Worm (Caenorhabditis elegans) whole organism, early embryonic: ENCODE measurements around the gene irg-4.
"Not testable (repeated sequence)": the region's sequence is repeated elsewhere in the genome, so short reads cannot be mapped to it uniquely, and the experiment has no call there.

Experiments used
- B0310.2 ChIP-seq: sonication (generic microtip); optimal IDR thresholded peaks from 2 replicates; lab custom pipeline; 2016; ENCODE audit warnings: mild to moderate bottlenecking, missing genetic modification characterization, missing compliant biosample characterization
- F13C5.2 ChIP-seq: sonication (generic microtip); optimal IDR thresholded peaks from 2 replicates; lab custom pipeline; 2017; ENCODE audit warnings: mild to moderate bottlenecking, missing genetic modification characterization, inconsistent platforms, missing compliant biosample characterization
- aly-1 ChIP-seq: sonication (generic microtip); optimal IDR thresholded peaks from 2 replicates; lab custom pipeline; 2016; ENCODE audit warnings: missing genetic modification characterization, missing compliant biosample characterization
- ama-1 ChIP-seq: fragments of 150-350 bp; optimal IDR thresholded peaks from 2 replicates; lab custom pipeline; 2014
- ceh-13 ChIP-seq: fragments of 200-800 bp; sonication (Bioruptor generic); optimal IDR thresholded peaks from 2 replicates; lab custom pipeline; 2018; ENCODE audit warnings: mild to moderate bottlenecking, missing genetic modification characterization, missing compliant biosample characterization
- ceh-36 ChIP-seq: sonication (generic microtip); optimal IDR thresholded peaks from 2 replicates; lab custom pipeline; 2016; ENCODE audit warnings: missing genetic modification characterization, inconsistent platforms, missing compliant biosample characterization
- ets-7 ChIP-seq: sonication (generic microtip); optimal IDR thresholded peaks from 2 replicates; lab custom pipeline; 2016; ENCODE audit warnings: missing genotype, missing genetic modification characterization, missing compliant biosample characterization
- flt-1 ChIP-seq: fragments of 200-800 bp; sonication (Bioruptor generic); IDR thresholded peaks from 2 replicates; pipeline ENCODE4 v1.3.6; 2022; ENCODE audit warnings: missing genetic modification characterization, missing compliant biosample characterization
- hmbx-1 ChIP-seq: sonication (generic microtip); optimal IDR thresholded peaks from 2 replicates; lab custom pipeline; 2016; ENCODE audit warnings: mild to moderate bottlenecking, missing genetic modification characterization, missing compliant biosample characterization
- hmg-4 ChIP-seq: fragments of 200-800 bp; sonication (Bioruptor generic); optimal IDR thresholded peaks from 2 replicates; lab custom pipeline; 2018; ENCODE audit warnings: mild to moderate bottlenecking, missing genetic modification characterization, missing compliant biosample characterization
- hnd-1 ChIP-seq: sonication (generic microtip); optimal IDR thresholded peaks from 2 replicates; lab custom pipeline; 2016; ENCODE audit warnings: missing genetic modification characterization, missing compliant biosample characterization
- pes-1 ChIP-seq: fragments of 200-800 bp; sonication (Bioruptor generic); IDR thresholded peaks from 2 replicates; pipeline ENCODE4 v1.3.6; 2022; ENCODE audit warnings: missing genetic modification reagents, missing genetic modification characterization, missing compliant biosample characterization
- scrt-1 ChIP-seq: fragments of 200-800 bp; sonication (Bioruptor generic); IDR thresholded peaks from 2 replicates; pipeline ENCODE4 v1.3.6; 2022; ENCODE audit warnings: missing genetic modification characterization, missing compliant biosample characterization
- sea-1 ChIP-seq: fragments of 200-800 bp; sonication (Bioruptor generic); conservative IDR thresholded peaks from 2 replicates; pipeline ENCODE4 v1.3.6; 2022; ENCODE audit warnings: missing genetic modification characterization, missing compliant biosample characterization
- tbx-11 ChIP-seq: fragments of 200-800 bp; sonication (Bioruptor generic); IDR thresholded peaks from 2 replicates; pipeline ENCODE4 v1.3.6; 2022; ENCODE audit warnings: missing genetic modification characterization, missing compliant biosample characterization
- tbx-37 ChIP-seq: fragments of 200-800 bp; sonication (Bioruptor generic); conservative IDR thresholded peaks from 2 replicates; pipeline ENCODE4 v1.3.6; 2022; ENCODE audit warnings: missing genetic modification reagents, missing genetic modification characterization, missing compliant biosample characterization
- tra-4 ChIP-seq: sonication (generic microtip); optimal IDR thresholded peaks from 2 replicates; lab custom pipeline; 2017; ENCODE audit warnings: missing genetic modification characterization, missing compliant biosample characterization

Gene irg-4

ce11 chrIV:12456613-12457012, 21.0 kb downstream of the irg-4 start, which contains the start of gene C25G4.7:
Gene C25G4.7, plus strand, starts transcription at chrIV:12456913.
- no peak for TF ChIP-seq B0310.2 (tag; lab: Kevin White, UChicago)
- TF ChIP-seq ceh-36 = no peak
- TF ChIP-seq hmbx-1 = no peak
- TF ChIP-seq scrt-1 (GFP tag; lab: Robert Waterston, UW) = no peak
- no peak for TF ChIP-seq tbx-37 (GFP tag; lab: Robert Waterston, UW)
- TF ChIP-seq aly-1 (tag; lab: Kevin White, UChicago) = no peak
- no peak for TF ChIP-seq tra-4
- no peak for TF ChIP-seq tbx-11 (GFP tag; lab: Robert Waterston, UW)
- TF ChIP-seq F13C5.2 (tag; lab: Kevin White, UChicago) = no peak
- TF ChIP-seq sea-1 (GFP tag; lab: Robert Waterston, UW) = no peak
- TF ChIP-seq ama-1 = no peak
- no peak for TF ChIP-seq pes-1
- TF ChIP-seq ceh-13 = no peak

ce11 chrIV:12463370-12463769, 27.7 kb downstream of the irg-4 start, which contains the start of gene C25G4.8:
Gene C25G4.8, minus strand, starts transcription at chrIV:12463470.
- no peak for TF ChIP-seq hmbx-1
- TF ChIP-seq flt-1 = no peak

ce11 chrIV:12464822-12465221, 29.2 kb downstream of the irg-4 start:
- no peak for TF ChIP-seq hmg-4 (GFP tag; lab: Kevin White, UChicago)
- TF ChIP-seq sea-1 (GFP tag; lab: Robert Waterston, UW) = no peak
- no peak for TF ChIP-seq scrt-1 (GFP tag; lab: Robert Waterston, UW)
- no peak for TF ChIP-seq ceh-13
- no peak for TF ChIP-seq ama-1
- no peak for TF ChIP-seq aly-1 (tag; lab: Kevin White, UChicago)
- TF ChIP-seq tra-4 = no peak
- TF ChIP-seq tbx-11 (GFP tag; lab: Robert Waterston, UW) = no peak
- TF ChIP-seq tbx-37 (GFP tag; lab: Robert Waterston, UW) = no peak
- no peak for TF ChIP-seq pes-1
- TF ChIP-seq F13C5.2 (tag; lab: Kevin White, UChicago) = no peak
- no peak for TF ChIP-seq ceh-36
- TF ChIP-seq hmbx-1 = no peak
- TF ChIP-seq ets-7 (tag; lab: Kevin White, UChicago) = no peak
- no peak for TF ChIP-seq hnd-1
- no peak for TF ChIP-seq B0310.2 (tag; lab: Kevin White, UChicago)
- no peak for TF ChIP-seq flt-1

- TF ChIP-seq pes-1 = no peak
- no peak for TF ChIP-seq hnd-1
- no peak for TF ChIP-seq ama-1
- no peak for TF ChIP-seq ceh-13
- TF ChIP-seq scrt-1 (GFP tag; lab: Robert Waterston, UW) = no peak
- TF ChIP-seq sea-1 (GFP tag; lab: Robert Waterston, UW) = no peak
- TF ChIP-seq flt-1 = no peak
- TF ChIP-seq aly-1 (tag; lab: Kevin White, UChicago) = no peak
- no peak for TF ChIP-seq B0310.2 (tag; lab: Kevin White, UChicago)
- TF ChIP-seq ceh-36 = no peak
- TF ChIP-seq tbx-37 (GFP tag; lab: Robert Waterston, UW) = no peak
- TF ChIP-seq hmbx-1 = no peak
- no peak for TF ChIP-seq tbx-11 (GFP tag; lab: Robert Waterston, UW)
- TF ChIP-seq hmg-4 (GFP tag; lab: Kevin White, UChicago) = no peak
- no peak for TF ChIP-seq F13C5.2 (tag; lab: Kevin White, UChicago)
- no peak for TF ChIP-seq tra-4
- TF ChIP-seq ets-7 (tag; lab: Kevin White, UChicago) = no peak
Measured at ce11 chrIV:12467761-12468160, 32.1 kb downstream of the irg-4 start.

- no peak for TF ChIP-seq sea-1 (GFP tag; lab: Robert Waterston, UW)
- no peak for TF ChIP-seq hmbx-1
- TF ChIP-seq ama-1 = no peak
- TF ChIP-seq ets-7 (tag; lab: Kevin White, UChicago) = no peak
- TF ChIP-seq F13C5.2 (tag; lab: Kevin White, UChicago) = no peak
- TF ChIP-seq hnd-1 = no peak
- no peak for TF ChIP-seq B0310.2 (tag; lab: Kevin White, UChicago)
- no peak for TF ChIP-seq flt-1
- TF ChIP-seq ceh-36 = no peak
- TF ChIP-seq tra-4 = no peak
- TF ChIP-seq hmg-4 (GFP tag; lab: Kevin White, UChicago) = no peak
- TF ChIP-seq tbx-37 (GFP tag; lab: Robert Waterston, UW) = no peak
- no peak for TF ChIP-seq pes-1
- TF ChIP-seq ceh-13 = no peak
- no peak for TF ChIP-seq scrt-1 (GFP tag; lab: Robert Waterston, UW)
- TF ChIP-seq tbx-11 (GFP tag; lab: Robert Waterston, UW) = no peak
- TF ChIP-seq aly-1 (tag; lab: Kevin White, UChicago) = no peak
Measured at ce11 chrIV:12468359-12468758, 32.7 kb downstream of the irg-4 start, which contains the start of gene igdb-2. Gene igdb-2, plus strand, starts transcription at chrIV:12468659.

- TF ChIP-seq tbx-11 (GFP tag; lab: Robert Waterston, UW); aly-1 (tag; lab: Kevin White, UChicago); ceh-36: not testable (repeated sequence)
Measured at ce11 chrIV:12476942-12477341, 41.3 kb downstream of the irg-4 start, which contains the start of gene T04A11.1. Gene T04A11.1, minus strand, starts transcription at chrIV:12477042.

- TF ChIP-seq ceh-36; ama-1; B0310.2 (tag; lab: Kevin White, UChicago): not testable (repeated sequence)
Measured at ce11 chrIV:12478711-12479110, 43.1 kb downstream of the irg-4 start, which contains the start of gene igdb-1. Gene igdb-1, plus strand, starts transcription at chrIV:12479011.

ce11 chrIV:12484479-12484878, 48.8 kb downstream of the irg-4 start, which contains the start of gene T04A11.4:
Gene T04A11.4, minus strand, starts transcription at chrIV:12484579.
- not testable (repeated sequence) for TF ChIP-seq hnd-1; scrt-1 (GFP tag; lab: Robert Waterston, UW); F13C5.2 (tag; lab: Kevin White, UChicago)
